Worm (Caenorhabditis elegans) whole organism, L4 larva: ENCODE measurements around the gene acdh-11.

ENCODE experiments used
- F10B5.3 ChIP-seq: sonication (generic microtip); optimal IDR thresholded peaks from 2 replicates; lab custom pipeline; 2016; ENCODE audit warnings: mild to moderate bottlenecking, missing genetic modification characterization, missing compliant biosample characterization
- F37D6.2 ChIP-seq: sonication (generic microtip); optimal IDR thresholded peaks from 2 replicates; lab custom pipeline; 2016; ENCODE audit warnings: mild to moderate bottlenecking, missing genetic modification characterization, missing compliant biosample characterization
- R02D3.7 ChIP-seq: fragments of 150-350 bp; sonication (generic microtip); optimal IDR thresholded peaks from 3 replicates; lab custom pipeline; 2014; ENCODE audit warnings: missing biosample characterization, missing genetic modification characterization
- T26A8.4 ChIP-seq: fragments of 200-800 bp; sonication (Bioruptor generic); IDR thresholded peaks from 2 replicates; pipeline ENCODE4 v1.3.6; 2022; ENCODE audit warnings: missing genetic modification characterization, missing compliant biosample characterization
- ces-1 ChIP-seq: fragments of 150-350 bp; sonication (generic microtip); optimal IDR thresholded peaks from 4 replicates; lab custom pipeline; 2014; ENCODE audit warnings: missing biosample characterization, missing genetic modification reagents, missing genetic modification characterization
- dve-1 ChIP-seq: sonication (generic microtip); optimal IDR thresholded peaks from 2 replicates; lab custom pipeline; 2017; ENCODE audit warnings: antibody characterized with exemption, mild to moderate bottlenecking, missing genetic modification characterization, missing compliant biosample characterization; ENCODE audit not compliant: insufficient read depth
- lin-38 ChIP-seq: fragments of 200-800 bp; sonication (Bioruptor generic); IDR thresholded peaks from 2 replicates; pipeline ENCODE4 v1.3.6; 2022; ENCODE audit warnings: missing genetic modification reagents, missing genetic modification characterization, missing compliant biosample characterization
- lin-39 ChIP-seq: fragments of 150-350 bp; optimal IDR thresholded peaks from 2 replicates; lab custom pipeline; 2014; ENCODE audit warnings: missing biosample characterization, missing genetic modification reagents, missing genetic modification characterization
- nhr-11 ChIP-seq: fragments of 150-350 bp; optimal IDR thresholded peaks from 2 replicates; lab custom pipeline; 2014; ENCODE audit warnings: missing biosample characterization, missing genetic modification characterization
- ztf-11 ChIP-seq: fragments of 150-350 bp; optimal IDR thresholded peaks from 2 replicates; lab custom pipeline; 2014; ENCODE audit warnings: missing biosample characterization, missing genetic modification characterization

DNA sequence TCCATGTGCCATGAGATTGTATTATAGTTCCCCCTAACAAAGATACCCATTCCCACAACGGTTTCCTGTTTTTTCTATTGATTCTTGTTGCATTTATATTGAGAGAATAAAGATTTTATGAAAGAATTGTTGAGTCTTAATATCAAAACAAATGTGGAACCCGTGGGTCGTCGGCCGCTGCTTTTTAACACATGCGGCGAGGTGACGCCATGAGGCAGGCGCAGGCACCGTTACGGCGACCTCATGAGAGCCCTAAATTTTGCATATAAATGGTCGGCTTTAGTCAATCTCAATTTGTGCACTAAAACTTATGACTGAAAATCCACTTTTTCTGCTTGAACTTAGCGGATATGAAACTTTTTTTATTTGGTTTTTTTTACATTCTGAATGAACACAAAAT lies 28.5 kb upstream of the acdh-11 start:
- TF ChIP-seq T26A8.4 (no peak), nhr-11 (tag; lab: Kevin White, UChicago) (no peak), F10B5.3 (no peak), R02D3.7 (tag; lab: Kevin White, UChicago) (no peak), dve-1 (tag; lab: Kevin White, UChicago) (no peak), lin-38 (GFP tag; lab: Robert Waterston, UW) (0 out of 2 replicates have a peak, but pooled peaks have one; percentile 36), F37D6.2 (no peak), ztf-11 (no peak), ces-1 (GFP tag; lab: Kevin White, UChicago) (no peak), lin-39 (no peak)
